Worm (Caenorhabditis elegans): ENCODE measurements around the gene C26B2.2.
A peak's percentile ranks its signal among the peaks of the same experiment; 100 is the strongest.

Gene C26B2.2

ce11 chrIV:7982024-7982576 lies 39.8 kb downstream of the C26B2.2 start, which contains the start of gene arf-5 (continued):
- TF ChIP-seq lir-3 (tag; optimal IDR thresholded peaks at IDR 0.05): no peak
- TF ChIP-seq nhr-237 (tag; optimal IDR thresholded peaks at IDR 0.05): no peak
- TF ChIP-seq F37D6.2 (tag; optimal IDR thresholded peaks at IDR 0.05): no peak
- TF ChIP-seq ZK337.2 (GFP tag; IDR thresholded peaks at IDR 0.05): no peak
- no peak for TF ChIP-seq Y75B8A.6 (GFP tag; IDR thresholded peaks at IDR 0.05)
- no peak for TF ChIP-seq cey-2 (tag; optimal IDR thresholded peaks at IDR 0.05; ENCODE audit: borderline replicate concordance, insufficient read depth)
- no peak for TF ChIP-seq F10B5.3 (tag; optimal IDR thresholded peaks at IDR 0.05)
- TF ChIP-seq mxl-3 (GFP tag; optimal IDR thresholded peaks at IDR 0.05): peak; percentile 85
- TF ChIP-seq dmd-9 (GFP tag; IDR thresholded peaks at IDR 0.05): no peak
- no peak for TF ChIP-seq Y105C5A.15 (GFP tag; IDR thresholded peaks at IDR 0.05)
- TF ChIP-seq nhr-77 (tag; optimal IDR thresholded peaks at IDR 0.05): no peak
- TF ChIP-seq lin-1 (GFP tag; IDR thresholded peaks at IDR 0.05): no peak
- no peak for TF ChIP-seq nhr-11 (tag; optimal IDR thresholded peaks at IDR 0.05)
- no peak for TF ChIP-seq jun-1 (tag; optimal IDR thresholded peaks at IDR 0.05)
- TF ChIP-seq mep-1 (tag; optimal IDR thresholded peaks at IDR 0.05): peak; percentile 53
- no peak for TF ChIP-seq lin-38 (GFP tag; IDR thresholded peaks at IDR 0.05)
- TF ChIP-seq madf-5 (GFP tag; IDR thresholded peaks at IDR 0.05): no peak
- no peak for TF ChIP-seq ceh-32 (tag; optimal IDR thresholded peaks at IDR 0.05; ENCODE audit: poor library complexity)
- no peak for TF ChIP-seq zip-2 (tag; optimal IDR thresholded peaks at IDR 0.05)
- no peak for TF ChIP-seq nhr-10 (tag; optimal IDR thresholded peaks at IDR 0.05)
- no peak for TF ChIP-seq vab-7 (GFP tag; IDR thresholded peaks at IDR 0.05)
- TF ChIP-seq ztf-11 (tag; optimal IDR thresholded peaks at IDR 0.05): no peak
- no peak for TF ChIP-seq nhr-42 (GFP tag; IDR thresholded peaks at IDR 0.05)
- no peak for TF ChIP-seq pha-4 (GFP tag; IDR thresholded peaks at IDR 0.05)
- TF ChIP-seq pha-4 (tag; optimal IDR thresholded peaks at IDR 0.05): no peak
- no peak for TF ChIP-seq dmd-6 (GFP tag; IDR thresholded peaks at IDR 0.05)
- no peak for TF ChIP-seq ZK546.5 (tag; optimal IDR thresholded peaks at IDR 0.05)
- no peak for TF ChIP-seq tra-1 (GFP tag; IDR thresholded peaks at IDR 0.05)
- TF ChIP-seq nhr-111 (GFP tag; optimal IDR thresholded peaks at IDR 0.05): no peak
- TF ChIP-seq gei-8 (GFP tag; optimal IDR thresholded peaks at IDR 0.05): no peak
- TF ChIP-seq nhr-41 (GFP tag; IDR thresholded peaks at IDR 0.05): no peak
- TF ChIP-seq F44E2.7 (GFP tag; IDR thresholded peaks at IDR 0.05): no peak
- TF ChIP-seq nhr-6 (tag; optimal IDR thresholded peaks at IDR 0.05): peak; percentile 2
- peak; percentile 42 for TF ChIP-seq dpl-1 (GFP tag; optimal IDR thresholded peaks at IDR 0.05)
- no peak for TF ChIP-seq ceh-20 (GFP tag; IDR thresholded peaks at IDR 0.05)
- TF ChIP-seq dmd-8 (GFP tag; IDR thresholded peaks at IDR 0.05): no peak
- TF ChIP-seq zfp-2 (tag; optimal IDR thresholded peaks at IDR 0.05): no peak
- no peak for TF ChIP-seq duxl-1 (tag; optimal IDR thresholded peaks at IDR 0.05; ENCODE audit: poor library complexity)
- no peak for TF ChIP-seq unc-130 (GFP tag; optimal IDR thresholded peaks at IDR 0.05)
- no peak for TF ChIP-seq spr-1 (tag; optimal IDR thresholded peaks at IDR 0.05)
- TF ChIP-seq set-16 (GFP tag; IDR thresholded peaks at IDR 0.05): no peak
- TF ChIP-seq ztf-7 (tag; optimal IDR thresholded peaks at IDR 0.05): no peak
- TF ChIP-seq unc-39 (tag; optimal IDR thresholded peaks at IDR 0.05): no peak
- no peak for TF ChIP-seq lin-15B (tag; optimal IDR thresholded peaks at IDR 0.05)
- no peak for TF ChIP-seq egl-43 (GFP tag; IDR thresholded peaks at IDR 0.05)
- TF ChIP-seq T20F7.1 (GFP tag; optimal IDR thresholded peaks at IDR 0.05): peak; percentile 33
- no peak for TF ChIP-seq lin-13 (GFP tag; optimal IDR thresholded peaks at IDR 0.05)
- TF ChIP-seq ama-1 (optimal IDR thresholded peaks at IDR 0.05): no peak
- peak; percentile 31 for TF ChIP-seq hlh-11 (tag; optimal IDR thresholded peaks at IDR 0.05)
- TF ChIP-seq php-3 (GFP tag; IDR thresholded peaks at IDR 0.05): no peak
- no peak for TF ChIP-seq daf-19 (GFP tag; conservative IDR thresholded peaks at IDR 0.05)
- TF ChIP-seq aly-2 (tag; optimal IDR thresholded peaks at IDR 0.05): no peak
- TF ChIP-seq R02D3.7 (tag; optimal IDR thresholded peaks at IDR 0.05): no peak
